Worm (Caenorhabditis elegans) whole organism, L3 larva: Measurements from ENCODE around the gene K10B4.1.

Source experiments
- ama-1 ChIP-seq: fragments of 150-350 bp; optimal IDR thresholded peaks from 2 replicates; lab custom pipeline; 2018
- daf-12 ChIP-seq: fragments of 150-350 bp; optimal IDR thresholded peaks from 2 replicates; lab custom pipeline; 2014; ENCODE audit warnings: missing biosample characterization, missing genetic modification reagents, missing genetic modification characterization
- egl-27 ChIP-seq: sonication (generic microtip); optimal IDR thresholded peaks from 4 replicates; lab custom pipeline; 2017; ENCODE audit warnings: missing biosample characterization, missing genetic modification reagents, missing genetic modification characterization
- nhr-11 ChIP-seq: fragments of 150-350 bp; optimal IDR thresholded peaks from 2 replicates; lab custom pipeline; 2014; ENCODE audit warnings: missing biosample characterization, missing genetic modification characterization
- nhr-237 ChIP-seq: fragments of 150-350 bp; optimal IDR thresholded peaks from 2 replicates; lab custom pipeline; 2014; ENCODE audit warnings: missing biosample characterization, missing genetic modification characterization
- nhr-25 ChIP-seq: sonication (generic microtip); optimal IDR thresholded peaks from 2 replicates; lab custom pipeline; 2017; ENCODE audit warnings: missing biosample characterization, missing genetic modification characterization
- nhr-43 ChIP-seq: sonication (generic microtip); optimal IDR thresholded peaks from 2 replicates; lab custom pipeline; 2016; ENCODE audit warnings: mild to moderate bottlenecking, missing genetic modification characterization, missing compliant biosample characterization; ENCODE audit not compliant: poor library complexity, severe bottlenecking
- nhr-77 ChIP-seq: fragments of 150-350 bp; optimal IDR thresholded peaks from 2 replicates; lab custom pipeline; 2014; ENCODE audit warnings: missing biosample characterization, missing genetic modification characterization
- pqm-1 ChIP-seq: fragments of 150-350 bp; optimal IDR thresholded peaks from 2 replicates; lab custom pipeline; 2017; ENCODE audit warnings: missing biosample characterization, missing genetic modification characterization, inconsistent platforms
- sea-2 ChIP-seq: fragments of 150-350 bp; sonication (generic microtip); optimal IDR thresholded peaks from 4 replicates; lab custom pipeline; 2014; ENCODE audit warnings: missing biosample characterization, missing genetic modification reagents, missing genetic modification characterization
- skn-1 ChIP-seq: fragments of 150-350 bp; optimal IDR thresholded peaks from 2 replicates; lab custom pipeline; 2014; ENCODE audit warnings: missing biosample characterization, missing genetic modification characterization

DNA sequence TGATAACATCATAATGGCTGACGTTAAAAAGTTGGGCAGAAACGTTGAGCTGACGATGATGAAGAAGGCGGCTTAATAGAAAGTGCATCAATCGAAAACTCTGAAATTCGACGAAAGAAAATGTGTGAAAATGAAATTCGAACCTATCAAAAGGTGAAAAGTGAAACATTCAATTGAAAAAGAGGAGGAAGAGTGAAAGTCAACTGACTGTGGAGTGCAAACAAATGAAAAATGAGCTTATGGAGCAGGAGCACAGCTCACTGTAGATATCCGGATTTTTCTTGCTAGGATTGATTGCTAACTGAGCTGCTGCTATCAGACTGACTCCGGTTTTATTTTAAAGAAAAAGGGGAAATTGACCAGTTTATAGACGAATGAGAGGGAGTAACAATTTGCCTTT, 14.1 kb upstream of the K10B4.1 start, which contains the start of gene K10B4.3:
- TF ChIP-seq ama-1 (no peak), sea-2 (no peak), pqm-1 (tag; lab: Kevin White, UChicago) (no peak), egl-27 (tag; lab: Kevin White, UChicago) (no peak), nhr-237 (tag; lab: Kevin White, UChicago) (no peak), nhr-43 (no peak), nhr-11 (tag; lab: Kevin White, UChicago) (no peak), skn-1 (no peak), nhr-25 (tag; lab: Kevin White, UChicago) (no peak), daf-12 (tag; lab: Kevin White, UChicago) (no peak), nhr-77 (tag; lab: Kevin White, UChicago) (no peak)
